Worm (Caenorhabditis elegans): ENCODE data around the gene grl-10.

grl-10 gene

DNA sequence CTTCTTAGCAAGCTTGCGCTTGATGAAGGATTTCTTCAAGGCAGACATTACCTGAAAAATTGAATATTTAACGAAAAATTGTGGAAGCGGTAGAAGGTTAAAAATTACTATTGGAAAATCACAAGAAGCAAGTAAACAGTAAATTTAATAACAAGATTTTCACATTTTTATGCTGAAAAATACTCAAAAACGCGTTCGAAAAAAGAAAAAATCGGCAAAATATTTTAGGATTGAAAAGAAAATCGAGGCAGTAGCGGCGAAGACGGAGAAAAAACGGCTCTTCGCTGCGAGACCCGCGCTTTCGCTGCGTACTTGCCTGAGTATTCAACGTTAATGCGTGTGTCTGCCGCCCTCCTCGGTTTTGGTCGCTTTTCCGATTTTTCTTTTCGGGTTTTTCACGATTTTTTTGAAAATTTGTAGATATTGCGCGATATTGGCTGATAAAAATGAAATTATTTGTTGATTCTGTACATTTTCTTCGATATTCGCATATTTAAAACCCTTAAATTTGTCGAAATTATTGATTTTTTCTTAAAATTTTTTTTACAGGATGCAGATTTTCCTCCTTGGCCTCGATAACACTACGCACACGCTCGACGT lies 1.8 kb downstream of the grl-10 start, which contains the start of the genes rpl-39 and rps-30 (continued):
- TF ChIP-seq nhr-6 (tag; optimal IDR thresholded peaks at IDR 0.05): peak; percentile 88
- peak; percentile 20 for TF ChIP-seq ztf-7 (tag; optimal IDR thresholded peaks at IDR 0.05)
- no peak for TF ChIP-seq daf-12 (tag; optimal IDR thresholded peaks at IDR 0.05)
- TF ChIP-seq skn-1 (tag; optimal IDR thresholded peaks at IDR 0.05): no peak
- 0 out of 2 replicates have a peak, but pooled peaks have one; percentile 53 for TF ChIP-seq Y48G9A.11 (GFP tag; IDR thresholded peaks at IDR 0.05)
- peak in 1 of 2 experiments; percentile 58 for TF ChIP-seq mdl-1 (tag; optimal IDR thresholded peaks at IDR 0.05)
- no peak for TF ChIP-seq zip-11 (GFP tag; IDR thresholded peaks at IDR 0.05)
- no peak for TF ChIP-seq D1046.2 (GFP tag; IDR thresholded peaks at IDR 0.05)
- peak; percentile 69 for TF ChIP-seq spr-1 (tag; optimal IDR thresholded peaks at IDR 0.05)
- TF ChIP-seq ctbp-1 (GFP tag; IDR thresholded peaks at IDR 0.05): no peak
- TF ChIP-seq fkh-10 (GFP tag; optimal IDR thresholded peaks at IDR 0.05): peak; percentile 61
- TF ChIP-seq zfp-3 (GFP tag; conservative IDR thresholded peaks at IDR 0.05): no peak
- TF ChIP-seq nhr-42 (GFP tag; IDR thresholded peaks at IDR 0.05): peak; percentile 74; the same call in 1 of the 2 replicates
- TF ChIP-seq dve-1 (tag; optimal IDR thresholded peaks at IDR 0.05; ENCODE audit: insufficient read depth): peak; percentile 83
- peak; percentile 23 for TF ChIP-seq duxl-1 (tag; optimal IDR thresholded peaks at IDR 0.05; ENCODE audit: poor library complexity)
- TF ChIP-seq lsy-2 (tag; optimal IDR thresholded peaks at IDR 0.05): peak; percentile 4 to 91
- TF ChIP-seq egl-27 (tag; optimal IDR thresholded peaks at IDR 0.05): no peak
- TF ChIP-seq mep-1 (tag; optimal IDR thresholded peaks at IDR 0.05): peak; percentile 90
- TF ChIP-seq rbr-2 (tag; optimal IDR thresholded peaks at IDR 0.05): peak; percentile 82
- peak; percentile 96 for TF ChIP-seq nhr-77 (tag; optimal IDR thresholded peaks at IDR 0.05)
- no peak for TF ChIP-seq gei-8 (GFP tag; optimal IDR thresholded peaks at IDR 0.05)
- TF ChIP-seq ces-1 (GFP tag; optimal IDR thresholded peaks at IDR 0.05): no peak
- peak; percentile 46 for TF ChIP-seq mxl-3 (GFP tag; optimal IDR thresholded peaks at IDR 0.05)
- TF ChIP-seq nhr-10 (tag; optimal IDR thresholded peaks at IDR 0.05): no peak
- no peak for TF ChIP-seq lin-15B (tag; optimal IDR thresholded peaks at IDR 0.05)
- 0 out of 2 replicates have a peak, but pooled peaks have one; percentile 48 for TF ChIP-seq vab-7 (GFP tag; IDR thresholded peaks at IDR 0.05)
- peak; percentile 82 for TF ChIP-seq T20F7.1 (GFP tag; optimal IDR thresholded peaks at IDR 0.05)
- no peak for TF ChIP-seq nhr-237 (tag; optimal IDR thresholded peaks at IDR 0.05)
- no peak for TF ChIP-seq nhr-76 (tag; optimal IDR thresholded peaks at IDR 0.05)
- TF ChIP-seq dpl-1 (GFP tag; optimal IDR thresholded peaks at IDR 0.05): peak; percentile 80
- TF ChIP-seq Y105C5A.15 (GFP tag; IDR thresholded peaks at IDR 0.05): no peak
- TF ChIP-seq ceh-20 (GFP tag; IDR thresholded peaks at IDR 0.05): peak; percentile 80

DNA sequence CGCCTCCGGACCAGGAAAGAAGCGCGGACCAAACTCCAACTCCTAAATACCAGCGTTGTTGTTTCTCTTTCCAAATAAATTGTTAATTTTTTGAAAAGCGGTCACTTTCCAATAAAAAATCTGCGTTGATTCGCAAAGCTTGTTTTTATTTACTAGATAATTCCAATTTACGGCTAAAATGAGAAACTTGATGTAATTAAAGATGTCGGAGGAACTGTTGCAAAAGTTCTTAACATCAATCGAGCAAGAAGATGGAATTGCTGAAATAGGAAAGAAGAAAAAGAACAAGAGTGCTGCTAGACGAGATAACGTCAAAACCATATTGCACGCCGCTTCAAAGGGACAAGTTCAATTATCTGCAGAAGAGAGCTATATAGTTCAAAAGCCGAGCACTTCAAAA lies 2.8 kb downstream of the grl-10 start, which contains the start of gene C26F1.3:
Gene C26F1.3 (plus strand): TSS at position 203 of the 400 bp plus-strand sequence.
- TF ChIP-seq pqm-1 (tag; optimal IDR thresholded peaks at IDR 0.05) (no peak), pha-4 (GFP tag; IDR thresholded peaks at IDR 0.05) (no peak), pha-4 (tag; optimal IDR thresholded peaks at IDR 0.05) (no peak), Y48G9A.11 (GFP tag; IDR thresholded peaks at IDR 0.05) (no peak), F10B5.3 (tag; optimal IDR thresholded peaks at IDR 0.05) (no peak), mdt-29 (GFP tag; IDR thresholded peaks at IDR 0.05) (0 out of 2 replicates have a peak, but pooled peaks have one; percentile 16), sdz-12 (GFP tag; optimal IDR thresholded peaks at IDR 0.05) (no peak), Y105C5A.15 (GFP tag; IDR thresholded peaks at IDR 0.05) (peak; percentile 35; the same call in 1 of the 2 replicates), lin-38 (GFP tag; IDR thresholded peaks at IDR 0.05) (peak; percentile 29; the same call in 1 of the 2 replicates), mes-2 (tag; optimal IDR thresholded peaks at IDR 0.05; ENCODE audit: poor library complexity, severe bottlenecking) (peak; percentile 4), dmd-9 (GFP tag; IDR thresholded peaks at IDR 0.05) (no peak), Y75B8A.6 (GFP tag; IDR thresholded peaks at IDR 0.05) (0 out of 2 replicates have a peak, but pooled peaks have one; percentile 42), dmd-8 (GFP tag; IDR thresholded peaks at IDR 0.05) (0 out of 2 replicates have a peak, but pooled peaks have one; percentile 27), ama-1 (optimal IDR thresholded peaks at IDR 0.05) (peak; percentile 60), nhr-237 (tag; optimal IDR thresholded peaks at IDR 0.05) (no peak), egl-43 (GFP tag; IDR thresholded peaks at IDR 0.05) (no peak), arid-1 (GFP tag; conservative IDR thresholded peaks at IDR 0.05) (0 out of 2 replicates have a peak, but pooled peaks have one; percentile 29), daf-16 (GFP tag; optimal IDR thresholded peaks at IDR 0.05) (no peak), daf-16 (tag; optimal IDR thresholded peaks at IDR 0.05) (no peak), snpc-1.2 (GFP tag; IDR thresholded peaks at IDR 0.05) (peak; percentile 12; the same call in 1 of the 2 replicates), zfp-3 (GFP tag; conservative IDR thresholded peaks at IDR 0.05) (no peak)
